Worm (Caenorhabditis elegans): ENCODE data around the gene twk-31.

DNA sequence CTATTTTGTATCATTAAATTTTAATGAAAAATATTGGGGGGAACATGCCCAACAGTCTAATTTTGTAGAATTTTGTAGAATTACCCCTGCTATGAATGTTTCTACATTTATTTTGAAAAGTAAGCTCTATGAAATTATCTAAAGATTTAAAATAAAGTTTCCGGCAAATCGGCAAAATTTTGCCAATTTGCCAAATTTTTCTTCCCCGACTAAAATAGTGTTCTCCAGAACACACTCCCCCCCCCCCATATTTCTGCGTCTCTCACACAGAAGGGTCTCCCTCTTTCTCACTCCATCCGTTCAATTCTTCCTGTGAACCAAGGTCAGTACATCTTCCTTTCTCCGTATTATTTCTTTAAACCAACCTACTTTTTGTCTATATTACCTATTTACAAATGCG, 5.4 kb upstream of the twk-31 start, which contains the start of gene Y47D3B.4:
- TF ChIP-seq fos-1 (tag; optimal IDR thresholded peaks at IDR 0.05): no peak
- TF ChIP-seq daf-12 (tag; optimal IDR thresholded peaks at IDR 0.05): no peak
- TF ChIP-seq nhr-237 (tag; optimal IDR thresholded peaks at IDR 0.05): no peak
- TF ChIP-seq nhr-12 (tag; optimal IDR thresholded peaks at IDR 0.05): no peak
